Worm (Caenorhabditis elegans) whole organism, L2 larva: ENCODE measurements around the gene ttr-14.

Experiments used
- Y55F3AM.14 ChIP-seq: fragments of 200-800 bp; sonication (Bioruptor generic); optimal IDR thresholded peaks from 2 replicates; lab custom pipeline; 2018; ENCODE audit warnings: mild to moderate bottlenecking, missing genetic modification characterization, missing compliant biosample characterization
- ama-1 ChIP-seq: fragments of 150-350 bp; optimal IDR thresholded peaks from 2 replicates; lab custom pipeline; 2018; ENCODE audit warnings: inconsistent platforms
- elt-1 ChIP-seq: fragments of 150-350 bp; optimal IDR thresholded peaks from 2 replicates; lab custom pipeline; 2014; ENCODE audit warnings: missing biosample characterization, missing genetic modification characterization
- fos-1 ChIP-seq: fragments of 150-350 bp; optimal IDR thresholded peaks from 2 replicates; lab custom pipeline; 2014; ENCODE audit warnings: missing biosample characterization, missing genetic modification characterization
- nhr-10 ChIP-seq: sonication (generic microtip); optimal IDR thresholded peaks from 2 replicates; lab custom pipeline; 2017; ENCODE audit warnings: missing biosample characterization, missing genetic modification characterization
- nhr-11 ChIP-seq: fragments of 150-350 bp; optimal IDR thresholded peaks from 2 replicates; lab custom pipeline; 2014; ENCODE audit warnings: missing biosample characterization, missing genetic modification characterization
- nhr-12 ChIP-seq: fragments of 150-350 bp; optimal IDR thresholded peaks from 2 replicates; lab custom pipeline; 2014; ENCODE audit warnings: missing biosample characterization, missing genetic modification characterization
- nhr-25 ChIP-seq: fragments of 150-350 bp; sonication (generic microtip); optimal IDR thresholded peaks from 3 replicates; lab custom pipeline; 2014; ENCODE audit warnings: missing biosample characterization, missing genetic modification characterization
- sem-4 ChIP-seq: fragments of 150-350 bp; optimal IDR thresholded peaks from 2 replicates; lab custom pipeline; 2014; ENCODE audit warnings: missing biosample characterization, missing genetic modification reagents, missing genetic modification characterization
- unc-62 ChIP-seq: fragments of 150-350 bp; optimal IDR thresholded peaks from 2 replicates; lab custom pipeline; 2014; ENCODE audit warnings: missing biosample characterization, missing genetic modification reagents, missing genetic modification characterization

DNA sequence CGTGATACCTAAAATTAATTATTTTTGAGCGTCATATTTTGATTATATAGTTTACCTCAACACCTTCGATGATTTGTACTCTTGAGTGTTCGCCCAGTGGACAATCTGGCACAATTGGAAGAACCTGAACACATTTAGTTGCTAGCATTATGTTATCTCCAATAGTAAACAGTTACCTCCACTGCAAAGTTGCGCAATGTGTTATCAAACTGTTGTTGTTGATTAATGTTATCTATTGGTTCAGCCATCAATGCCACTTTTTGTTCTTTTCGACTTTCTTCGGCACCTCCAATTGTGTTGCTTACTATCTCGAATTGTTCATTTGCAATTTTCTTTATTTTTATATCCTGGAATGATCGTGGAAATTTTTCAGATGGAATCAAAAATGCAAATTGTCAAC is 32.8 kb upstream of the ttr-14 start:
- no peak for TF ChIP-seq nhr-12 (tag; lab: Kevin White, UChicago)
- TF ChIP-seq fos-1 (tag; lab: Kevin White, UChicago), result no peak
- TF ChIP-seq elt-1, result no peak
- no peak for TF ChIP-seq nhr-25
- no peak for TF ChIP-seq unc-62 (GFP tag; lab: Kevin White, UChicago)
- TF ChIP-seq nhr-10 (tag; lab: Kevin White, UChicago), result no peak
- TF ChIP-seq ama-1 (lab: Kevin White, UChicago), result no peak
- TF ChIP-seq Y55F3AM.14 (GFP tag; lab: Kevin White, UChicago), result no peak
- no peak for TF ChIP-seq nhr-11 (tag; lab: Kevin White, UChicago)
- TF ChIP-seq sem-4, result no peak
